Worm (Caenorhabditis elegans): ENCODE results near the gene hse-5.
A peak's percentile ranks its signal among the peaks of the same experiment; 100 is the strongest.

The hse-5 gene

ce11 chrIII:4395857-4396256, 50.7 kb downstream of the hse-5 start:
- TF ChIP-seq nfyb-1 (GFP tag; IDR thresholded peaks at IDR 0.05) (peak; percentile 93), tbp1 (GFP tag; optimal IDR thresholded peaks at IDR 0.05) (no peak)

DNA sequence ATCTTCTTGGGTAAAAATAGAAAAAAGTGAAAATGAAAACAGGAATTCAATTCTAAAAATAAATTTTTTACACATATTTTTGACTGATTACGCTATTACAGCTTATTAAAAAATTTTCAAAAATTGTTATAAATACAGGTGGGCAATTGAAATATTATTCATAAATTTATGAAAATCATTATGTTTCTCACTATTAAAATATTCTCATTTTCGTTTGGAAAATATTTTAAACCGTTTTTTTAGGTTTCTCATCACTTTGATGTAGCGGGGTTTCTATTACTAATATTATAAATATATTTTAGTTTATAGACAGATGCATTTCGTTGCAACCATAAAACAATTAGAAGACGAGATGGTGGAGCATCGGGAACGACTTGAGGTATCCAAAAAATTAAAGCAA, 52.0 kb downstream of the hse-5 start, which contains the start of gene R07E5.5:
R07E5.5 (plus strand) TSS at position 301 of the 400 bp plus-strand sequence.
- TF ChIP-seq mel-28 (tag; optimal IDR thresholded peaks at IDR 0.05; ENCODE audit: borderline replicate concordance) (no peak), ztf-3 (GFP tag; optimal IDR thresholded peaks at IDR 0.05) (no peak), lin-40 (tag; optimal IDR thresholded peaks at IDR 0.05) (no peak), lsy-27 (tag; optimal IDR thresholded peaks at IDR 0.05; ENCODE audit: borderline replicate concordance, insufficient read depth) (no peak)

- TF ChIP-seq F49E8.2 (tag; optimal IDR thresholded peaks at IDR 0.05; ENCODE audit: insufficient read depth) (no peak), fkh-3 (tag; optimal IDR thresholded peaks at IDR 0.05) (no peak), attf-3 (GFP tag; conservative IDR thresholded peaks at IDR 0.05) (no peak), F57A8.1 (GFP tag; optimal IDR thresholded peaks at IDR 0.05) (no peak), ztf-22 (GFP tag; optimal IDR thresholded peaks at IDR 0.05) (no peak), nfyb-1 (GFP tag; IDR thresholded peaks at IDR 0.05) (no peak), die-1 (tag; optimal IDR thresholded peaks at IDR 0.05) (no peak), nhr-179 (tag; optimal IDR thresholded peaks at IDR 0.05) (no peak), ztf-28 (GFP tag; IDR thresholded peaks at IDR 0.05) (no peak), Y56A3A.18 (GFP tag; IDR thresholded peaks at IDR 0.05) (no peak), ztf-3 (GFP tag; optimal IDR thresholded peaks at IDR 0.05) (no peak), aptf-3 (GFP tag; IDR thresholded peaks at IDR 0.05) (no peak)
Observed at ce11 chrIII:4398463-4398862, 53.3 kb downstream of the hse-5 start, which contains the start of gene R07E5.6. Gene R07E5.6, plus strand, starts transcription at chrIII:4398763.
